Fruit fly (Drosophila melanogaster): Measurements from ENCODE around the gene CG8188.

CG8188 gene

dm6 chrX:17682745-17683505 is 19.9 kb downstream of the CG8188 start (continued):
- peak; percentile 38; the same call in 1 of the 2 replicates for TF ChIP-seq CG11085 (GFP tag; IDR thresholded peaks at IDR 0.05)
- no peak for TF ChIP-seq Fer2 (tag; optimal IDR thresholded peaks at IDR 0.05)
- peak; percentile 36 for TF ChIP-seq odd (GFP tag; optimal IDR thresholded peaks at IDR 0.05)
- peak; percentile 95 for TF ChIP-seq nom (GFP tag; optimal IDR thresholded peaks at IDR 0.05)
- TF ChIP-seq B-H1 (GFP tag; IDR thresholded peaks at IDR 0.05), result peak; percentile 72
- TF ChIP-seq run (tag; optimal IDR thresholded peaks at IDR 0.05), result peak; percentile 16
- no peak; the same call in none of the 2 replicates for TF ChIP-seq Ravus (GFP tag; IDR thresholded peaks at IDR 0.05)
- no peak for TF ChIP-seq usp (GFP tag; optimal IDR thresholded peaks at IDR 0.05)
- TF ChIP-seq inv (GFP tag; IDR thresholded peaks at IDR 0.05; ENCODE audit: partially characterized antibody), result no peak
- no peak for TF ChIP-seq CG42726 (GFP tag; IDR thresholded peaks at IDR 0.05; ENCODE audit: partially characterized antibody)
- no peak for TF ChIP-seq emc (GFP tag; optimal IDR thresholded peaks at IDR 0.05)
- TF ChIP-seq esg (GFP tag; conservative IDR thresholded peaks at IDR 0.05), result peak; percentile 81
- TF ChIP-seq pnt (GFP tag; optimal IDR thresholded peaks at IDR 0.05), result peak; percentile 28
- peak; percentile 60 for TF ChIP-seq corto (GFP tag; optimal IDR thresholded peaks at IDR 0.05)
- TF ChIP-seq danr (GFP tag; IDR thresholded peaks at IDR 0.05), result peak; percentile 56; the same call in 1 of the 2 replicates
- TF ChIP-seq dmrt11E (tag; optimal IDR thresholded peaks at IDR 0.05), result peak; percentile 4
- TF ChIP-seq Abd-B (GFP tag; optimal IDR thresholded peaks at IDR 0.05), result no peak
- no peak for TF ChIP-seq CG10274 (GFP tag; optimal IDR thresholded peaks at IDR 0.05)
- no peak for TF ChIP-seq CG9797 (GFP tag; optimal IDR thresholded peaks at IDR 0.05)
- peak; percentile 68 for TF ChIP-seq lab (GFP tag; optimal IDR thresholded peaks at IDR 0.05)
- TF ChIP-seq Ssrp (tag; optimal IDR thresholded peaks at IDR 0.05), result peak; percentile 62
- peak; percentile 96 for TF ChIP-seq Drgx (GFP tag; IDR thresholded peaks at IDR 0.05)
- peak; percentile 73 for TF ChIP-seq fd96Cb (tag; optimal IDR thresholded peaks at IDR 0.05)
- no peak for TF ChIP-seq ash1 (GFP tag; optimal IDR thresholded peaks at IDR 0.05)
- TF ChIP-seq peb (GFP tag; IDR thresholded peaks at IDR 0.05), result peak; percentile 86
- TF ChIP-seq caup (GFP tag; optimal IDR thresholded peaks at IDR 0.05; ENCODE audit: severe bottlenecking), result no peak
- TF ChIP-seq lola (GFP tag; optimal IDR thresholded peaks at IDR 0.05), result peak in 1 of 3 experiments; percentile 42
- peak; percentile 71 for TF ChIP-seq gem (tag; optimal IDR thresholded peaks at IDR 0.05)
- TF ChIP-seq bowl (GFP tag; IDR thresholded peaks at IDR 0.05), result no peak; the same call in 1 of the 2 replicates
- peak; percentile 41 for TF ChIP-seq PHDP (tag; optimal IDR thresholded peaks at IDR 0.05)
- TF ChIP-seq Hey (tag; optimal IDR thresholded peaks at IDR 0.05), result no peak
- peak; percentile 26 for TF ChIP-seq CG4707 (GFP tag; optimal IDR thresholded peaks at IDR 0.05)
- TF ChIP-seq CG43689 (GFP tag; IDR thresholded peaks at IDR 0.05), result peak; percentile 63
- no peak for TF ChIP-seq GATAe (GFP tag; conservative IDR thresholded peaks at IDR 0.05)
- TF ChIP-seq nmo (GFP tag; optimal IDR thresholded peaks at IDR 0.05), result peak; percentile 74
- TF ChIP-seq Dll (GFP tag; IDR thresholded peaks at IDR 0.05; ENCODE audit: partially characterized antibody), result no peak
- no peak for TF ChIP-seq CG8089 (GFP tag; optimal IDR thresholded peaks at IDR 0.05)
- peak; percentile 39 for TF ChIP-seq ems (GFP tag; optimal IDR thresholded peaks at IDR 0.05)
- no peak for TF ChIP-seq gsb (GFP tag; IDR thresholded peaks at IDR 0.05)
- TF ChIP-seq CG10209 (GFP tag; optimal IDR thresholded peaks at IDR 0.05), result peak; percentile 39
- peak; percentile 46 for TF ChIP-seq cato (GFP tag; optimal IDR thresholded peaks at IDR 0.05; ENCODE audit: borderline replicate concordance)
- no peak for TF ChIP-seq CG7987 (GFP tag; optimal IDR thresholded peaks at IDR 0.05)
- TF ChIP-seq fd3F (GFP tag; optimal IDR thresholded peaks at IDR 0.05), result no peak
- TF ChIP-seq CG14050 (GFP tag; IDR thresholded peaks at IDR 0.05), result no peak
- no peak for TF ChIP-seq dm (GFP tag; optimal IDR thresholded peaks at IDR 0.05)
- TF ChIP-seq slp2 (GFP tag; optimal IDR thresholded peaks at IDR 0.05), result no peak
- peak; percentile 41; the same call in 1 of the 2 replicates for TF ChIP-seq NFAT (GFP tag; IDR thresholded peaks at IDR 0.05)
- no peak for TF ChIP-seq Elba2 (GFP tag; optimal IDR thresholded peaks at IDR 0.05)
